Fruit fly (Drosophila melanogaster) whole organism, wandering third instar larva: ENCODE measurements around the gene CG9609.

ENCODE experiments used
- CG32264 ChIP-seq: fragments of 200-800 bp; sonication (Bioruptor generic); optimal IDR thresholded peaks from 2 replicates; lab custom pipeline; 2016; ENCODE audit warnings: missing biosample characterization, missing genetic modification characterization
- GATAd ChIP-seq: sonication (Bioruptor generic); optimal IDR thresholded peaks from 2 replicates; lab custom pipeline; 2016; ENCODE audit warnings: missing biosample characterization, missing genetic modification characterization
- Jra ChIP-seq: sonication (Bioruptor generic); optimal IDR thresholded peaks from 2 replicates; lab custom pipeline; 2016; ENCODE audit warnings: missing biosample characterization, missing genetic modification characterization
- Sp1 ChIP-seq: fragments of 200-800 bp; sonication (Bioruptor generic); optimal IDR thresholded peaks from 3 replicates; lab custom pipeline; 2019; ENCODE audit warnings: missing biosample characterization, mild to moderate bottlenecking, missing genetic modification characterization, moderate library complexity
- brk ChIP-seq: fragments of 200-800 bp; sonication (Bioruptor generic); optimal IDR thresholded peaks from 2 replicates; lab custom pipeline; 2016; ENCODE audit warnings: missing biosample characterization, mild to moderate bottlenecking, missing genetic modification characterization
- psq ChIP-seq: fragments of 200-800 bp; sonication (Bioruptor generic); optimal IDR thresholded peaks from 3 replicates; lab custom pipeline; 2017; ENCODE audit warnings: missing biosample characterization, mild to moderate bottlenecking, missing genetic modification characterization, moderate library complexity

DNA sequence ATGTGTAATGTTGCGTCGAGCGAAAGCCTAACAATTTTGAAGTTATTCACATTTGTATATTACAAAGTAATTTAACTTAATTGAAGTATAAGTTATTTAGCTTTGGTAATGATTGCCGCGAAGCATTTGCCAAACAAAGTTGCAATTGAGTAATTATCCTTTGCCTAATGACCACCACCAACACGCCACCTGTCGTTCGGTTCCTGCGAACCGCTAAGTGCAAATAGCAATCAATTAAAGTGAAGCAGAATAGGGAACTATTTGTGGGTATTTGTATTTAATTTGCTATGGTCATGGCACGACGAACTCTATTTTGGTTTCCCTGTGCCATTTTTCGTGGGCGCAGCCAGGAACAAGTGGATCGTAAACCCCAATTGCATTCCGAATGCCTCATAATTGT, 33.9 kb upstream of the CG9609 start:
- TF ChIP-seq CG32264 (GFP tag; lab: Kevin White, UChicago) (no peak), brk (GFP tag; lab: Kevin White, UChicago) (no peak), Sp1 (GFP tag; lab: Kevin White, UChicago) (no peak), Jra (no peak), psq (GFP tag; lab: Kevin White, UChicago) (no peak), GATAd (GFP tag; lab: Kevin White, UChicago) (no peak)
